Fruit fly (Drosophila melanogaster): ENCODE measurements around the gene CG9171.

The CG9171 gene

dm6 chr2L:5765139-5765538, 34.9 kb downstream of the CG9171 start:
- TF ChIP-seq esn (GFP tag; optimal IDR thresholded peaks at IDR 0.05) (no peak), vri (GFP tag; optimal IDR thresholded peaks at IDR 0.05) (peak; percentile 77)

DNA sequence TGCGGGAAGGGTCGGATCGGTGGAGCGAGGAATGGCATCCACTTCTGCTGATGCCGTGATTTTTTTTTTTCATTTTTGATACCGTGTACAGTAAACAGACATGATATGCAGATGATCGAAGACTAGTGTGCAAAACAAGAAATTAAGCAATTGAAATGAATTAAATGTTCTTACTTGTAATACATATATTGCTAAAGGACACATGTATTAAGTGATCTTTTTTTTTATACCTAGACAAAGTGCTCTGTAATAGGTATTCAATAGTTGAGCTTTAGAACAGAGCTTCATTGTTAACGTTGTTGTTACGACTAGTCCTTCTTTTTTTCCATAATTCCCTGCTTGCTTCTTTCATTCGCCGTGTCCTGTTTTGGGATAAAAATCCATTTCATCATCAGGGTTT, 48.6 kb downstream of the CG9171 start:
- TF ChIP-seq Met (GFP tag; optimal IDR thresholded peaks at IDR 0.05) = peak; percentile 28
- TF ChIP-seq Eip75B (GFP tag; optimal IDR thresholded peaks at IDR 0.05) = peak; percentile 41
- no peak for TF ChIP-seq CG8319 (GFP tag; optimal IDR thresholded peaks at IDR 0.05)
- TF ChIP-seq CG32006 (GFP tag; optimal IDR thresholded peaks at IDR 0.05) = no peak
- TF ChIP-seq CG9139 (GFP tag; optimal IDR thresholded peaks at IDR 0.05) = peak; percentile 21
- TF ChIP-seq CG6808 (GFP tag; optimal IDR thresholded peaks at IDR 0.05) = peak; percentile 61
- peak; percentile 57 for TF ChIP-seq CG10631 (GFP tag; optimal IDR thresholded peaks at IDR 0.05)
- TF ChIP-seq CG6276 (GFP tag; optimal IDR thresholded peaks at IDR 0.05) = no peak
- peak; percentile 40; the same call in 1 of the 3 replicates for TF ChIP-seq CG8119 (GFP tag; IDR thresholded peaks at IDR 0.05)
- peak; percentile 56 for TF ChIP-seq CG6792 (GFP tag; optimal IDR thresholded peaks at IDR 0.05)
- peak; percentile 3 for TF ChIP-seq Lpt (GFP tag; optimal IDR thresholded peaks at IDR 0.05)
- peak; percentile 58 for TF ChIP-seq spab (GFP tag; optimal IDR thresholded peaks at IDR 0.05)
- TF ChIP-seq CG16779 (tag; optimal IDR thresholded peaks at IDR 0.05) = no peak
- peak; percentile 49 for TF ChIP-seq topi (GFP tag; optimal IDR thresholded peaks at IDR 0.05)
- no peak for TF ChIP-seq fd85E (GFP tag; optimal IDR thresholded peaks at IDR 0.05)
- peak; percentile 75 for TF ChIP-seq Ets96B (tag; optimal IDR thresholded peaks at IDR 0.05)
- peak; percentile 22 for TF ChIP-seq CG11902 (GFP tag; optimal IDR thresholded peaks at IDR 0.05)
- TF ChIP-seq acj6 (GFP tag; optimal IDR thresholded peaks at IDR 0.05) = peak; percentile 40
- peak; percentile 46 for TF ChIP-seq Hr39 (GFP tag; optimal IDR thresholded peaks at IDR 0.05)
- TF ChIP-seq Sox15 (GFP tag; optimal IDR thresholded peaks at IDR 0.05) = no peak
- TF ChIP-seq CG3919 (GFP tag; optimal IDR thresholded peaks at IDR 0.05) = peak; percentile 55
- peak; percentile 73 for TF ChIP-seq svp (GFP tag)
- TF ChIP-seq OdsH (GFP tag; optimal IDR thresholded peaks at IDR 0.05) = peak; percentile 60
- TF ChIP-seq eg (GFP tag; IDR thresholded peaks at IDR 0.05) = no peak
- peak; percentile 27 for TF ChIP-seq Sox14 (GFP tag; optimal IDR thresholded peaks at IDR 0.05)
- TF ChIP-seq lz (GFP tag; optimal IDR thresholded peaks at IDR 0.05) = peak; percentile 46
- TF ChIP-seq Ets21C (GFP tag; optimal IDR thresholded peaks at IDR 0.05) = no peak
- no peak for TF ChIP-seq CG11762 (GFP tag; optimal IDR thresholded peaks at IDR 0.05; ENCODE audit: insufficient read depth)
- no peak for TF ChIP-seq dac (GFP tag; optimal IDR thresholded peaks at IDR 0.05)
- TF ChIP-seq fd59A (GFP tag; optimal IDR thresholded peaks at IDR 0.05) = peak; percentile 41
- no peak for TF ChIP-seq Eip93F (GFP tag; optimal IDR thresholded peaks at IDR 0.05)
- no peak for TF ChIP-seq fkh (GFP tag; optimal IDR thresholded peaks at IDR 0.05)
- peak; percentile 31 for TF ChIP-seq net (GFP tag; optimal IDR thresholded peaks at IDR 0.05)
- peak; percentile 11 for TF ChIP-seq Hr4 (GFP tag; optimal IDR thresholded peaks at IDR 0.05)
- peak in 1 of 2 experiments; percentile 7 for TF ChIP-seq salr (GFP tag; optimal IDR thresholded peaks at IDR 0.05)
- TF ChIP-seq Sox102F (GFP tag; optimal IDR thresholded peaks at IDR 0.05) = peak; percentile 58
- peak; percentile 62 for TF ChIP-seq esn (GFP tag; optimal IDR thresholded peaks at IDR 0.05)
- TF ChIP-seq CG8632 (GFP tag; optimal IDR thresholded peaks at IDR 0.05) = peak; percentile 36
- TF ChIP-seq CG1621 (tag; optimal IDR thresholded peaks at IDR 0.05) = peak; percentile 5
- peak; percentile 47 for TF ChIP-seq achi (GFP tag; optimal IDR thresholded peaks at IDR 0.05)
- peak; percentile 68 for TF ChIP-seq dsx (GFP tag; optimal IDR thresholded peaks at IDR 0.05; ENCODE audit: poor library complexity, severe bottlenecking)
- TF ChIP-seq cyc (GFP tag; optimal IDR thresholded peaks at IDR 0.05) = peak; percentile 41
- TF ChIP-seq ss (GFP tag; optimal IDR thresholded peaks at IDR 0.05) = peak; percentile 47 to 78
- TF ChIP-seq CG34406 (GFP tag; optimal IDR thresholded peaks at IDR 0.05) = peak; percentile 26
- peak; percentile 33 for TF ChIP-seq Smox (GFP tag; optimal IDR thresholded peaks at IDR 0.05)
- no peak for TF ChIP-seq CG7368 (GFP tag; optimal IDR thresholded peaks at IDR 0.05)
- TF ChIP-seq pdm3 (GFP tag; optimal IDR thresholded peaks at IDR 0.05) = peak; percentile 57
- peak; percentile 53 for TF ChIP-seq CG31627 (GFP tag; optimal IDR thresholded peaks at IDR 0.05)
- TF ChIP-seq CG10669 (GFP tag; optimal IDR thresholded peaks at IDR 0.05) = peak; percentile 57
